Worm (Caenorhabditis elegans) whole organism, L2 larva: ENCODE data around the gene nhr-117.

Source experiments
- lin-39 ChIP-seq: fragments of 150-350 bp; optimal IDR thresholded peaks from 2 replicates; lab custom pipeline; 2014; ENCODE audit warnings: missing biosample characterization, missing genetic modification reagents, missing genetic modification characterization
- nhr-12 ChIP-seq: fragments of 150-350 bp; optimal IDR thresholded peaks from 2 replicates; lab custom pipeline; 2014; ENCODE audit warnings: missing biosample characterization, missing genetic modification characterization
- nhr-237 ChIP-seq: fragments of 150-350 bp; optimal IDR thresholded peaks from 2 replicates; lab custom pipeline; 2014; ENCODE audit warnings: missing biosample characterization, missing genetic modification characterization
- unc-39 ChIP-seq: fragments of 150-350 bp; optimal IDR thresholded peaks from 2 replicates; lab custom pipeline; 2014; ENCODE audit warnings: missing biosample characterization, missing genetic modification characterization
- ztf-1 ChIP-seq: fragments of 200-800 bp; sonication (Bioruptor generic); conservative IDR thresholded peaks from 2 replicates; pipeline ENCODE4 v1.3.6; 2022; ENCODE audit warnings: missing genetic modification characterization, missing compliant biosample characterization

- no peak for TF ChIP-seq lin-39
- no peak for TF ChIP-seq nhr-237 (tag; lab: Kevin White, UChicago)
- no peak for TF ChIP-seq unc-39
- no peak for TF ChIP-seq nhr-12 (tag; lab: Kevin White, UChicago)
- no peak for TF ChIP-seq ztf-1 (GFP tag; lab: Robert Waterston, UW)
These were observed 8.0 kb upstream of the nhr-117 start, which contains the start of gene nhr-238 for ce11 chrV:1629329-1629728.
